Worm (Caenorhabditis elegans): ENCODE data around the gene F11G11.4.

- no peak for TF ChIP-seq him-1 (tag; optimal IDR thresholded peaks at IDR 0.05)
- no peak for TF ChIP-seq W03F9.2 (tag; optimal IDR thresholded peaks at IDR 0.05)
- TF ChIP-seq dao-5 (tag; optimal IDR thresholded peaks at IDR 0.05), result no peak
Observed at ce11 chrII:4834761-4835160, 25.6 kb upstream of the F11G11.4 start, which contains the start of the genes C33F10.11 and C33F10.1.
